Fruit fly (Drosophila melanogaster): ENCODE results near the gene CG13312.

The CG13312 gene

dm6 chr3L:8827133-8827867 is 20.3 kb upstream of the CG13312 start, which contains the start of gene dally (continued):
- TF ChIP-seq HmgD (GFP tag; optimal IDR thresholded peaks at IDR 0.05) (peak; percentile 13), bigmax (GFP tag; optimal IDR thresholded peaks at IDR 0.05) (no peak), sug (tag; optimal IDR thresholded peaks at IDR 0.05) (peak; percentile 26), CG6813 (GFP tag; optimal IDR thresholded peaks at IDR 0.05) (peak; percentile 33), Meics (GFP tag; optimal IDR thresholded peaks at IDR 0.05) (peak; percentile 2), seq (GFP tag; IDR thresholded peaks at IDR 0.05) (peak; percentile 48; the same call in 1 of the 2 replicates), CG7839 (tag; optimal IDR thresholded peaks at IDR 0.05) (peak; percentile 44), gce (GFP tag; IDR thresholded peaks at IDR 0.05) (no peak), CG18619 (GFP tag; optimal IDR thresholded peaks at IDR 0.05) (no peak), CG4282 (GFP tag; optimal IDR thresholded peaks at IDR 0.05) (peak; percentile 63), Jarid2 (GFP tag; optimal IDR thresholded peaks at IDR 0.05) (peak; percentile 99), Lim3 (GFP tag; IDR thresholded peaks at IDR 0.05) (no peak), stc (GFP tag; IDR thresholded peaks at IDR 0.05) (peak; percentile 34; the same call in 1 of the 2 replicates), cg (GFP tag; optimal IDR thresholded peaks at IDR 0.05) (no peak), CG12391 (tag; optimal IDR thresholded peaks at IDR 0.05) (no peak), Nf-YC (tag; optimal IDR thresholded peaks at IDR 0.05) (peak; percentile 23), oc (tag; optimal IDR thresholded peaks at IDR 0.05) (no peak), klu (GFP tag; IDR thresholded peaks at IDR 0.05) (no peak), CG10462 (GFP tag; optimal IDR thresholded peaks at IDR 0.05) (no peak), ken (GFP tag; IDR thresholded peaks at IDR 0.05) (no peak), CG18476 (GFP tag; optimal IDR thresholded peaks at IDR 0.05) (no peak), CG6689 (GFP tag; IDR thresholded peaks at IDR 0.05) (no peak), CG11247 (GFP tag; IDR thresholded peaks at IDR 0.05) (peak; percentile 36; the same call in 1 of the 2 replicates), CG7372 (GFP tag; IDR thresholded peaks at IDR 0.05) (peak; percentile 67; the same call in 1 of the 2 replicates), CG12659 (GFP tag; optimal IDR thresholded peaks at IDR 0.05) (peak; percentile 3), gt (GFP tag; IDR thresholded peaks at IDR 0.05) (no peak), crp (GFP tag; optimal IDR thresholded peaks at IDR 0.05) (no peak), hbn (GFP tag; IDR thresholded peaks at IDR 0.05; ENCODE audit: partially characterized antibody) (peak; percentile 26; the same call in 1 of the 2 replicates), Pdp1 (GFP tag; optimal IDR thresholded peaks at IDR 0.05) (peak in 1 of 2 experiments; percentile 53), zfh1 (GFP tag; IDR thresholded peaks at IDR 0.05) (peak; percentile 57; the same call in 2 of the 3 replicates), CG7786 (GFP tag; optimal IDR thresholded peaks at IDR 0.05) (no peak), Usf (GFP tag; optimal IDR thresholded peaks at IDR 0.05) (no peak), Six4 (GFP tag; optimal IDR thresholded peaks at IDR 0.05) (no peak), CG14860 (GFP tag; IDR thresholded peaks at IDR 0.05; ENCODE audit: partially characterized antibody) (0 out of 3 replicates have a peak, but pooled peaks have one; percentile 30), Med (GFP tag) (peak; percentile 93), hb (GFP tag; IDR thresholded peaks at IDR 0.05; ENCODE audit: partially characterized antibody) (peak; percentile 47; the same call in 1 of the 3 replicates), BtbVII (GFP tag; optimal IDR thresholded peaks at IDR 0.05) (no peak), gro (GFP tag; optimal IDR thresholded peaks at IDR 0.05) (peak; percentile 75), sens-2 (GFP tag; IDR thresholded peaks at IDR 0.05) (peak; percentile 46), bsh (GFP tag; optimal IDR thresholded peaks at IDR 0.05) (peak in 1 of 2 experiments; percentile 13), lab (GFP tag; optimal IDR thresholded peaks at IDR 0.05) (peak; percentile 46), zfh2 (GFP tag; optimal IDR thresholded peaks at IDR 0.05) (no peak), GATAe (GFP tag; conservative IDR thresholded peaks at IDR 0.05) (no peak), slbo (GFP tag; IDR thresholded peaks at IDR 0.05) (peak; percentile 54), p53 (GFP tag; optimal IDR thresholded peaks at IDR 0.05) (no peak), CG13424 (tag; optimal IDR thresholded peaks at IDR 0.05) (no peak), lov (optimal IDR thresholded peaks at IDR 0.05) (no peak), lov (GFP tag; IDR thresholded peaks at IDR 0.05) (peak; percentile 63; the same call in 2 of the 3 replicates), Dip3 (GFP tag; optimal IDR thresholded peaks at IDR 0.05) (no peak)
